Worm (Caenorhabditis elegans) whole organism, young adult: ENCODE data around the gene D1086.18.

Source experiments
- C17E4.6 ChIP-seq: fragments of 200-800 bp; sonication (Bioruptor generic); IDR thresholded peaks from 2 replicates; pipeline ENCODE4 v1.3.6; 2022; ENCODE audit warnings: missing genetic modification reagents, missing genetic modification characterization, missing compliant biosample characterization
- F22D6.2 ChIP-seq: sonication (generic microtip); optimal IDR thresholded peaks from 2 replicates; lab custom pipeline; 2016; ENCODE audit warnings: mild to moderate bottlenecking, missing genetic modification characterization, missing compliant biosample characterization
- F23B12.7 ChIP-seq: sonication (generic microtip); optimal IDR thresholded peaks from 2 replicates; lab custom pipeline; 2017; ENCODE audit warnings: missing genetic modification characterization, mild to moderate bottlenecking, missing compliant biosample characterization, antibody characterized with exemption, moderate library complexity; ENCODE audit not compliant: insufficient read depth
- F33H1.4 ChIP-seq: fragments of 200-800 bp; sonication (Bioruptor generic); IDR thresholded peaks from 2 replicates; pipeline ENCODE4 v1.3.6; 2022; ENCODE audit warnings: missing genetic modification reagents, missing genetic modification characterization, missing compliant biosample characterization
- F55B11.4 ChIP-seq: sonication (generic microtip); optimal IDR thresholded peaks from 2 replicates; lab custom pipeline; 2016; ENCODE audit warnings: missing compliant biosample characterization, missing genetic modification characterization, borderline replicate concordance; ENCODE audit not compliant: insufficient read depth
- K11D2.4 ChIP-seq: fragments of 200-800 bp; sonication (Bioruptor generic); IDR thresholded peaks from 2 replicates; pipeline ENCODE4 v1.3.6; 2022; ENCODE audit warnings: missing genetic modification reagents, missing genetic modification characterization, missing compliant biosample characterization
- Y53G8AR.9 ChIP-seq: fragments of 200-800 bp; sonication (Bioruptor generic); conservative IDR thresholded peaks from 2 replicates; pipeline ENCODE4 v1.3.6; 2022; ENCODE audit warnings: missing genetic modification reagents, missing genetic modification characterization, missing compliant biosample characterization
- Y67H2A.10 ChIP-seq: fragments of 200-800 bp; sonication (Bioruptor generic); conservative IDR thresholded peaks from 2 replicates; pipeline ENCODE4 v1.3.6; 2022; ENCODE audit warnings: missing genetic modification reagents, missing genetic modification characterization, missing compliant biosample characterization
- bed-1 ChIP-seq: fragments of 200-800 bp; sonication (Bioruptor generic); IDR thresholded peaks from 2 replicates; pipeline ENCODE4 v1.3.6; 2022; ENCODE audit warnings: missing genetic modification reagents, missing genetic modification characterization, missing compliant biosample characterization
- ccch-3 ChIP-seq: fragments of 200-800 bp; sonication (Bioruptor generic); optimal IDR thresholded peaks from 2 replicates; lab custom pipeline; 2018; ENCODE audit warnings: mild to moderate bottlenecking, missing genetic modification characterization, missing compliant biosample characterization
- cebp-2 ChIP-seq: fragments of 200-800 bp; sonication (Bioruptor generic); IDR thresholded peaks from 2 replicates; pipeline ENCODE4 v1.3.6; 2022; ENCODE audit warnings: missing genetic modification characterization, missing compliant biosample characterization
- ceh-27 ChIP-seq: fragments of 200-800 bp; sonication (Bioruptor generic); optimal IDR thresholded peaks from 2 replicates; lab custom pipeline; 2018; ENCODE audit warnings: mild to moderate bottlenecking, missing genetic modification characterization, moderate library complexity, missing compliant biosample characterization
- ceh-40 ChIP-seq: fragments of 200-800 bp; sonication (Bioruptor generic); IDR thresholded peaks from 2 replicates; pipeline ENCODE4 v1.3.6; 2022; ENCODE audit warnings: missing genetic modification characterization, missing compliant biosample characterization
- chd-7 ChIP-seq: sonication (generic microtip); optimal IDR thresholded peaks from 2 replicates; lab custom pipeline; 2016; ENCODE audit warnings: mild to moderate bottlenecking, missing genetic modification characterization, moderate library complexity, missing compliant biosample characterization
- dox-1 ChIP-seq: fragments of 200-800 bp; sonication (Bioruptor generic); IDR thresholded peaks from 2 replicates; pipeline ENCODE4 v1.3.6; 2022; ENCODE audit warnings: missing genetic modification reagents, missing genetic modification characterization, missing compliant biosample characterization
- dpl-1 ChIP-seq: fragments of 150-350 bp; optimal IDR thresholded peaks from 2 replicates; lab custom pipeline; 2014; ENCODE audit warnings: missing biosample characterization, missing genetic modification reagents, missing genetic modification characterization
- egl-18 ChIP-seq: fragments of 200-800 bp; sonication (Bioruptor generic); IDR thresholded peaks from 2 replicates; pipeline ENCODE4 v1.3.6; 2022; ENCODE audit warnings: missing genetic modification reagents, missing genetic modification characterization, missing compliant biosample characterization
- egrh-3 ChIP-seq: fragments of 200-800 bp; sonication (Bioruptor generic); IDR thresholded peaks from 2 replicates; pipeline ENCODE4 v1.3.6; 2022; ENCODE audit warnings: missing genetic modification reagents, missing genetic modification characterization, missing compliant biosample characterization
- fkh-3 ChIP-seq: sonication (generic microtip); optimal IDR thresholded peaks from 2 replicates; lab custom pipeline; 2016; ENCODE audit warnings: mild to moderate bottlenecking, missing genetic modification characterization, missing compliant biosample characterization
- gei-17 ChIP-seq: fragments of 200-800 bp; sonication (Bioruptor generic); optimal IDR thresholded peaks from 2 replicates; lab custom pipeline; 2018; ENCODE audit warnings: mild to moderate bottlenecking, missing genetic modification characterization, missing compliant biosample characterization
- him-1 ChIP-seq: sonication (generic microtip); optimal IDR thresholded peaks from 2 replicates; lab custom pipeline; 2016; ENCODE audit warnings: missing genotype, missing genetic modification reagents, missing genetic modification characterization, missing compliant biosample characterization
- hrde-1 ChIP-seq: sonication (generic microtip); optimal IDR thresholded peaks from 2 replicates; lab custom pipeline; 2016; ENCODE audit warnings: missing genetic modification characterization, mild to moderate bottlenecking, missing compliant biosample characterization, moderate library complexity, missing genotype, missing genetic modification reagents, borderline replicate concordance
- lin-26 ChIP-seq: fragments of 200-800 bp; sonication (Bioruptor generic); IDR thresholded peaks from 2 replicates; pipeline ENCODE4 v1.3.6; 2022; ENCODE audit warnings: missing genetic modification reagents, missing genetic modification characterization, missing compliant biosample characterization
- madf-6 ChIP-seq: fragments of 200-800 bp; sonication (Bioruptor generic); IDR thresholded peaks from 2 replicates; pipeline ENCODE4 v1.3.6; 2022; ENCODE audit warnings: missing genetic modification reagents, missing genetic modification characterization, missing compliant biosample characterization
- mcd-1 ChIP-seq: fragments of 200-800 bp; sonication (Bioruptor generic); IDR thresholded peaks from 2 replicates; pipeline ENCODE4 v1.3.6; 2022; ENCODE audit warnings: missing genetic modification reagents, missing genetic modification characterization, missing compliant biosample characterization
- nhr-90 ChIP-seq: sonication (generic microtip); optimal IDR thresholded peaks from 2 replicates; lab custom pipeline; 2016; ENCODE audit warnings: missing genotype, mild to moderate bottlenecking, missing genetic modification characterization, missing compliant biosample characterization
- pha-4 ChIP-seq: fragments of 150-350 bp; sonication (generic microtip); optimal IDR thresholded peaks from 2 replicates; lab custom pipeline; 2014; ENCODE audit warnings: missing biosample characterization, missing genetic modification reagents, missing genetic modification characterization
- rcor-1 ChIP-seq: fragments of 200-800 bp; sonication (Bioruptor generic); IDR thresholded peaks from 2 replicates; pipeline ENCODE4 v1.3.6; 2022; ENCODE audit warnings: missing genetic modification reagents, missing genetic modification characterization, missing compliant biosample characterization
- sea-2 ChIP-seq: fragments of 200-800 bp; sonication (Bioruptor generic); IDR thresholded peaks from 2 replicates; pipeline ENCODE4 v1.3.6; 2022; ENCODE audit warnings: missing genetic modification characterization, missing compliant biosample characterization
- tbp1 ChIP-seq: fragments of 200-800 bp; sonication (Bioruptor generic); optimal IDR thresholded peaks from 2 replicates; lab custom pipeline; 2018; ENCODE audit warnings: mild to moderate bottlenecking, missing genetic modification characterization, missing compliant biosample characterization
- tlf-1 ChIP-seq: fragments of 200-800 bp; sonication (Bioruptor generic); optimal IDR thresholded peaks from 2 replicates; lab custom pipeline; 2018; ENCODE audit warnings: mild to moderate bottlenecking, missing genetic modification characterization, missing compliant biosample characterization
- zfh-2 ChIP-seq: fragments of 200-800 bp; sonication (Bioruptor generic); conservative IDR thresholded peaks from 2 replicates; pipeline ENCODE4 v1.3.6; 2022; ENCODE audit warnings: missing genetic modification reagents, missing genetic modification characterization, missing compliant biosample characterization
- ztf-22 ChIP-seq: fragments of 200-800 bp; sonication (Bioruptor generic); optimal IDR thresholded peaks from 2 replicates; lab custom pipeline; 2018; ENCODE audit warnings: mild to moderate bottlenecking, missing genetic modification characterization, moderate library complexity, missing compliant biosample characterization
- ztf-25 ChIP-seq: fragments of 200-800 bp; sonication (Bioruptor generic); IDR thresholded peaks from 2 replicates; pipeline ENCODE4 v1.3.6; 2022; ENCODE audit warnings: missing genetic modification reagents, missing genetic modification characterization, missing compliant biosample characterization
- ztf-6 ChIP-seq: fragments of 200-800 bp; sonication (Bioruptor generic); IDR thresholded peaks from 2 replicates; pipeline ENCODE4 v1.3.6; 2022; ENCODE audit warnings: missing genetic modification reagents, missing genetic modification characterization, missing compliant biosample characterization

The D1086.18 gene

DNA sequence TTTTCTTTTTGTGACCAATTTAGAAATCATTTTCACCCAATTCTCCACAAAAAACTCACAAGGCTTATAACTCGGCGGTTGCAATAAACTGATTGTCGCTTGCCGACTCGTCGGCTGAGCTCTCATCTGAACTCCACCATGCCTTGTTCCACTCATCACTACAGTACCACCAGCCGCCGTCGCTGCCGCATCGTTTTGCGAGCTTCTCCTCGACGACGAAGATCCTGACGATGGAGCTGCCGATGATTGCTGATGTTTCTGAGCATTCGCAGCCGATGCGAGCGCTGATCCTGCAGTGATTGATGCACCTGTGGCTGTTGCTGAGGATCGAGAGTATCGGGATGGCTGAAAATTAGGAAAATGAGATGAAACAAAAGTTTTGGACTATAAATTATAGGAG is 35.0 kb downstream of the D1086.18 start:
- TF ChIP-seq egl-18 (GFP tag; lab: Robert Waterston, UW) (no peak), sea-2 (GFP tag; lab: Robert Waterston, UW) (no peak), egrh-3 (GFP tag; lab: Robert Waterston, UW) (peak; percentile 24; the same call in 1 of the 2 replicates), K11D2.4 (peak; percentile 26; the same call in 1 of the 2 replicates), ztf-22 (GFP tag; lab: Kevin White, UChicago) (no peak), hrde-1 (tag; lab: Kevin White, UChicago) (no peak), zfh-2 (GFP tag; lab: Robert Waterston, UW) (peak; percentile 58; the same call in 1 of the 2 replicates)
- TF ChIP-seq, all 124 proteins: peak for 3

DNA sequence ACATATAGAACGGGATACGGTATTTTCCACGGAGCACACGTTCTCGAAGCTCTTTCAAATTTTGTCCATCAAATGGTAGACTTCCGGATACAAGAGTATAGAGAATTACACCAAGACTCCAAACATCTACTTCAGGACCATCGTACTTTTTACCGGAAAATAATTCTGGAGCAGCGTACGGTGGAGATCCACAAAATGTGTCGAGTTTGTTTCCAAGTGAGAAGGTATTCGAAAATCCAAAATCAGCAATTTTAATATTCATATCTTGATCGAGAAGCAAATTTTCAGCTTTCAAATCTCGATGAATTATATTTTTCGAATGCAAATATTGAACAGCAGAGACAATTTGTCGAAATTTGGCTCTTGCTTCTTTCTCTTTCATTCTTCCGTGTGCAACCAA is 37.5 kb downstream of the D1086.18 start:
- TF ChIP-seq rcor-1 (GFP tag; lab: Robert Waterston, UW): no peak
- no peak for TF ChIP-seq dox-1
- no peak for TF ChIP-seq F55B11.4 (tag; lab: Kevin White, UChicago)
- no peak for TF ChIP-seq chd-7 (tag; lab: Kevin White, UChicago)
- TF ChIP-seq cebp-2 (GFP tag; lab: Robert Waterston, UW): no peak
- TF ChIP-seq tlf-1: no peak
- TF ChIP-seq ceh-40 (GFP tag; lab: Robert Waterston, UW): no peak
- no peak for TF ChIP-seq ccch-3 (GFP tag; lab: Kevin White, UChicago)

DNA sequence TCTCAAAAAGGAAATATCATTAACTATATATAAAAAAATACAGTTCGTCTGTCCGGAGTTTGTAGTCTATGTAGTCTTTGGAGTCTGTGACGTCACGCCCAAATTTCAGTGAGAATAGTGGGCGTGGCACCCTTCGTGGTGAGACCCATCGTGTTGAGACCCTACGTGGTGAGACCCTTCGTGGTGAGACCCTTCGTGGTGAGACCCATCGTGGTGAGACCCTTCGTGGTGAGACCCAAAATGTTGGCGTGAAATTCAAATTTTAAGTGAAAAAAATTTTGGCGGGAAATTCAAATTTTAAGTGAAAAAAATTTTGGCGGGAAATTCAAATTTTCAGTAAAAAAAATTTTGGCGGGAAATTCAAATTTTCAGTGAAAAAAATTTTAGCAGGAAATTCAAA is 38.5 kb downstream of the D1086.18 start:
- TF ChIP-seq lin-26 (GFP tag; lab: Robert Waterston, UW) (0 out of 2 replicates have a peak, but pooled peaks have one; percentile 41), mcd-1 (peak; percentile 51), madf-6 (GFP tag; lab: Robert Waterston, UW) (peak; percentile 24; the same call in 1 of the 2 replicates), ztf-25 (GFP tag; lab: Robert Waterston, UW) (0 out of 2 replicates have a peak, but pooled peaks have one; percentile 21), dox-1 (peak; percentile 44; the same call in 1 of the 2 replicates), F33H1.4 (GFP tag; lab: Robert Waterston, UW) (peak; percentile 77), Y53G8AR.9 (0 out of 2 replicates have a peak, but pooled peaks have one; percentile 39)
- TF ChIP-seq, all 124 proteins: peak for 7; not testable (repeated sequence) for 117

DNA sequence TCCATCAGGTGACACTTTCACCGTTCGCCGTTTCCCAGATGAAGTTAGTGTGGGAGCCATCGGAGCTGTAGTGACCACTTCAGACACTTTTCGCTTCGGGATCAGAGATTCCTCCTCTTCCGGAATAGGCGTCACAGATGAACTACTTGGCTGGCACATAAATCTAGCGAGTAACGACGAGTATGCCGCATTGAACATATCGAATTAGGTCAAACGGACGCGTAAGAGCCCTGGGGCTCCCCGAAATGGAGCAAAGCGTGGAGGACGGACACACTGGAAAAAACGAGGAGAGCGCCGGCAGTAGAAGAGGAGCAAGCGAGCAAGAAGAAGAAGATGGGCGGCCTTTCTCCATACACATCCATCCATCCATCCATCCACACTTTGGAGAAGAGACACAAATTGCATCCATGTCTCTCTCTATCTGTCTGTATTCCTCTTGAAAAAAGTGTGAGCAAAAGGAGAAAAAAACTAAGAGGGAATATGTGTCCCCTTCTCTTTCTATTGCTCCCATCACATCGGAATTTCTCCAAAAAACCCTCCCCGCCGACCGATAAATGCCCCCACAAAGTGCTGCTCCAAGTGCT is 40.7 kb downstream of the D1086.18 start:
- no peak for TF ChIP-seq nhr-90 (tag; lab: Kevin White, UChicago)
- TF ChIP-seq C17E4.6 (GFP tag; lab: Robert Waterston, UW): no peak
- no peak for TF ChIP-seq fkh-3 (tag; lab: Kevin White, UChicago)
- no peak for TF ChIP-seq Y67H2A.10 (GFP tag; lab: Robert Waterston, UW)
- TF ChIP-seq ztf-6 (GFP tag; lab: Robert Waterston, UW): no peak
- peak; percentile 53; the same call in 1 of the 2 replicates for TF ChIP-seq zfh-2 (GFP tag; lab: Robert Waterston, UW)
- no peak for TF ChIP-seq pha-4
- TF ChIP-seq F23B12.7 (tag; lab: Kevin White, UChicago): no peak
- no peak for TF ChIP-seq dox-1
- TF ChIP-seq bed-1: no peak
- no peak for TF ChIP-seq tbp1 (GFP tag; lab: Kevin White, UChicago)
- TF ChIP-seq ceh-27 (GFP tag; lab: Kevin White, UChicago): peak; percentile 1
- no peak for TF ChIP-seq him-1 (tag; lab: Kevin White, UChicago)
- TF ChIP-seq gei-17 (GFP tag; lab: Kevin White, UChicago): no peak
- no peak for TF ChIP-seq F22D6.2 (tag; lab: Kevin White, UChicago)
- TF ChIP-seq rcor-1 (GFP tag; lab: Robert Waterston, UW): no peak
- no peak for TF ChIP-seq dpl-1 (GFP tag; lab: Kevin White, UChicago)
